Fruit fly (Drosophila melanogaster): ENCODE measurements around the gene nAChRalpha5.

nAChRalpha5 gene

DNA sequence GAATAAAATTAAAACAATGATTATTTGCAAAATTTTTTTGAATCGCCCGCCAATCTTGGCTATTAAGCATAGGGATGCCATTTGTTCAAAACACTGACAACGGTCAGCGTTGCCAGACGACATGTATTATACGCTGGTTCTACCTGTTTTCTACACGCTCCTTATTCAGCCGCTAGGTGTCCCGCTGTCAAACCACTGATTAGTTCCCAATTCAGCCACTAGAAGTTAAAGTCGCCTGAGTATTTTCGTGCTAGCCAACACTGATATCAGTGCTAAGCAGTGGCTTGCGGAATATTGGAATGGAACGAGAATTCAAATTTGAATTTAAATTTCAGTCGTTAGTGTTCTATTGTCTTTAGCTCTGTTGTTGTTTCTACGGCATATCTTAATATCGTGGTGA lies 54.6 kb downstream of the nAChRalpha5 start:
- no peak for TF ChIP-seq CG8159 (tag; optimal IDR thresholded peaks at IDR 0.05)
- TF ChIP-seq Snoo (tag; optimal IDR thresholded peaks at IDR 0.05) = no peak
- no peak for TF ChIP-seq CG14655 (GFP tag; optimal IDR thresholded peaks at IDR 0.05)
- TF ChIP-seq rn (GFP tag; IDR thresholded peaks at IDR 0.05) = no peak
- no peak for TF ChIP-seq CG12605 (GFP tag; IDR thresholded peaks at IDR 0.05)
- no peak for TF ChIP-seq CG17806 (tag; optimal IDR thresholded peaks at IDR 0.05)
- no peak for TF ChIP-seq CG9948 (tag; optimal IDR thresholded peaks at IDR 0.05)
- no peak for TF ChIP-seq Ets98B (GFP tag; IDR thresholded peaks at IDR 0.05)
- no peak for TF ChIP-seq CG15710 (tag; optimal IDR thresholded peaks at IDR 0.05)
- no peak for TF ChIP-seq CG34367 (tag; optimal IDR thresholded peaks at IDR 0.05)
- TF ChIP-seq Pif1B (GFP tag; optimal IDR thresholded peaks at IDR 0.05) = no peak
- no peak for TF ChIP-seq Pif1A (GFP tag; optimal IDR thresholded peaks at IDR 0.05)
- no peak for TF ChIP-seq CG32121 (GFP tag; IDR thresholded peaks at IDR 0.05)
- TF ChIP-seq gl (tag; optimal IDR thresholded peaks at IDR 0.05) = no peak
- no peak for TF ChIP-seq CG10348 (GFP tag; IDR thresholded peaks at IDR 0.05)
- TF ChIP-seq fd96Ca (GFP tag; IDR thresholded peaks at IDR 0.05) = no peak
- TF ChIP-seq CG4496 (GFP tag; IDR thresholded peaks at IDR 0.05) = no peak
- TF ChIP-seq CG8301 (tag; optimal IDR thresholded peaks at IDR 0.05) = no peak

DNA sequence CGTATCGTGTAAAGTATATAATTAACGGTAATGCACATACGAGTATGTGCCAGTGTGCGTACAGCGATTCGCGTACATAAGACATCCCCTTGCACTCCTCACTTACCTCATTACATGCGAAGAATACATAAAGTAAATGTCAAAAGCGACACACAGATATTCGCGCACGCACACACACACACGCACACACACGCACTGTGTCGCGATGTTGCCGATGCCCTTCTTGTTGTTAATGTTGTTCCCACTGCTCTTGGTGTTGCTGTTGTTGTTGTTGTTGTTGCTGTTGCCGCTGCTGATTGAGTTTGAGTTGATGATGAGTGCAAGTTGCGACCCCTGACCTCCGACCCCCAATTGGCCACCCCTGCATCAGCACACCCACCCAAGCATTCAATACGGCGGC lies 55.7 kb downstream of the nAChRalpha5 start:
- no peak for TF ChIP-seq fd96Ca (GFP tag; IDR thresholded peaks at IDR 0.05)

DNA sequence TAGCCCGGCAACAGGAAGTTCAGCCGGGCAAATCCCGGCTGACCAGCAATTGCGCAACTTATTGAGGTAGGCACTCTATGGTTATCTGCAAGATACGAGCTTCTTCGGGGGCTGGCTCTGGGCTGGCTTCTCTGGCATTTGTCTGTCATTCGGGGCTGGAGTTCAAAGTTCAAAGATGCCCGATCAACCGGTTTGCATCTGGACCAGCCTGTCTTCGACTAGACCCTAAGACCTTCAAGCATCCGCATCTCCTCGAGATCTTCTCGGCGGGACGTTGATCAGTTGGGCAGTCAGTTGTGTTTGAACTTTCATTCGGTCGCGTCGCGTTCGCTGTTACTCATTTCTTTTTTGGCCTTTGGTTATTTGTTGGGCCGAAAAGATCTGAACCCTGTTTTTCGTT lies 63.8 kb downstream of the nAChRalpha5 start, which contains the start of gene CG46301:
CG46301 (plus strand) TSS at position 301 of the 400 bp plus-strand sequence.
- no peak for TF ChIP-seq gl (tag; optimal IDR thresholded peaks at IDR 0.05)
- TF ChIP-seq CG17806 (tag; optimal IDR thresholded peaks at IDR 0.05) = no peak
- no peak for TF ChIP-seq fd96Ca (GFP tag; IDR thresholded peaks at IDR 0.05)
- TF ChIP-seq D1 (tag; optimal IDR thresholded peaks at IDR 0.05) = no peak
- no peak for TF ChIP-seq Ets98B (GFP tag; IDR thresholded peaks at IDR 0.05)
- no peak for TF ChIP-seq Pif1B (GFP tag; optimal IDR thresholded peaks at IDR 0.05)
- TF ChIP-seq CG15710 (tag; optimal IDR thresholded peaks at IDR 0.05) = no peak
- TF ChIP-seq CG9948 (tag; optimal IDR thresholded peaks at IDR 0.05) = no peak
- no peak for TF ChIP-seq CG8301 (tag; optimal IDR thresholded peaks at IDR 0.05)
- TF ChIP-seq CG10348 (GFP tag; IDR thresholded peaks at IDR 0.05) = no peak
- no peak for TF ChIP-seq CG14655 (GFP tag; optimal IDR thresholded peaks at IDR 0.05)
- TF ChIP-seq CG4496 (GFP tag; IDR thresholded peaks at IDR 0.05) = no peak
- TF ChIP-seq EcR (GFP tag; optimal IDR thresholded peaks at IDR 0.05) = no peak
- TF ChIP-seq CG32121 (GFP tag; IDR thresholded peaks at IDR 0.05) = no peak
- TF ChIP-seq CG8159 (tag; optimal IDR thresholded peaks at IDR 0.05) = no peak
- no peak for TF ChIP-seq CG34367 (tag; optimal IDR thresholded peaks at IDR 0.05)

DNA sequence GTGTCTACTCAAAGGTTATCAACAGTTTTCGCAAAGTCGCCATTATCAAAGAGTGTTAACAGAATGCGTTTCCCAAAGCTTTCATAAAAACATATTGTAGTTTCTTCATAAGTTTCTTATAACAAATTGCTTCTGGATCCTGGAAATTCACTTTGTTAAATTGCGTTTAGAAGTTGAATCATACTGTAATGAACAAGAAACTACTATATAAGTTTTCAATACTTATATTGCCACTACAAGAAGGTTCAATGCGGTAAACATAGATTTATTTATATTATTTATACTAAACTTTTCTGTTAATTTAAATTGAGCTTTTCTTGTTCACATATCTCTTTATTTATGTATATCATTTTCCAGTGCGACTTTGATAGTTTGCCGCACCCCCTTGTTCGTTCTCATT lies 69.4 kb downstream of the nAChRalpha5 start, which contains the start of gene CG15293:
CG15293 (minus strand) TSS at position 101 of the 400 bp plus-strand sequence.
- no peak for TF ChIP-seq Snoo (tag; optimal IDR thresholded peaks at IDR 0.05)

DNA sequence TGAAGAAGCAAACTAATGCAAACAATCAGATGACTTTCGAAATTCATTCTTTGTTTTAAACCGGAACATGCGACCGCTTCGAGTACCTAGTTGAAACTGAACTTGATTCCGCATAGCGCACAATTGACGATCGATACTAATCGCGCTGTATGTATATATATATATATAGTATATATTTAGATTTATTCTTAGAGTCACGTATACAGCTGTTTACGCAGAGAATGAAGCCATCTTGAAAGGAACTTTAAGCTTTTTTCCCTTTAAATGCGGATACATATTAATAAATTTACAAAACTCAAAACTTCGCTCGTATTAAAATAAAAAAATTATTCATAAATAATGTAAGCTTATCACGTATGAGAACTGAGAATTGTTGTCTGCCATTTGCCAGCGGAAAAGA lies 70.7 kb downstream of the nAChRalpha5 start, which contains the start of gene CG31769:
CG31769 (minus strand) TSS at position 101 of the 400 bp plus-strand sequence.
- no peak for TF ChIP-seq CG14655 (GFP tag; optimal IDR thresholded peaks at IDR 0.05)
- TF ChIP-seq CG13204 (GFP tag; optimal IDR thresholded peaks at IDR 0.05) = no peak
- no peak for TF ChIP-seq CG34367 (tag; optimal IDR thresholded peaks at IDR 0.05)
- no peak for TF ChIP-seq CG4496 (GFP tag; IDR thresholded peaks at IDR 0.05)
- TF ChIP-seq EcR (GFP tag; optimal IDR thresholded peaks at IDR 0.05) = no peak
- no peak for TF ChIP-seq CG15710 (tag; optimal IDR thresholded peaks at IDR 0.05)
- no peak for TF ChIP-seq CG12605 (GFP tag; IDR thresholded peaks at IDR 0.05)
- no peak for TF ChIP-seq D1 (tag; optimal IDR thresholded peaks at IDR 0.05)
- TF ChIP-seq CG8159 (tag; optimal IDR thresholded peaks at IDR 0.05) = no peak
- TF ChIP-seq Ets98B (GFP tag; IDR thresholded peaks at IDR 0.05) = no peak
- TF ChIP-seq rn (GFP tag; IDR thresholded peaks at IDR 0.05) = no peak
- TF ChIP-seq Snoo (tag; optimal IDR thresholded peaks at IDR 0.05) = no peak
- no peak for TF ChIP-seq CG10348 (GFP tag; IDR thresholded peaks at IDR 0.05)
- no peak for TF ChIP-seq CG17806 (tag; optimal IDR thresholded peaks at IDR 0.05)
- no peak for TF ChIP-seq fd96Ca (GFP tag; IDR thresholded peaks at IDR 0.05)
- no peak for TF ChIP-seq Pif1A (GFP tag; optimal IDR thresholded peaks at IDR 0.05)
- no peak for TF ChIP-seq CG32121 (GFP tag; IDR thresholded peaks at IDR 0.05)
- TF ChIP-seq CG9948 (tag; optimal IDR thresholded peaks at IDR 0.05) = no peak
- no peak for TF ChIP-seq Pif1B (GFP tag; optimal IDR thresholded peaks at IDR 0.05)

DNA sequence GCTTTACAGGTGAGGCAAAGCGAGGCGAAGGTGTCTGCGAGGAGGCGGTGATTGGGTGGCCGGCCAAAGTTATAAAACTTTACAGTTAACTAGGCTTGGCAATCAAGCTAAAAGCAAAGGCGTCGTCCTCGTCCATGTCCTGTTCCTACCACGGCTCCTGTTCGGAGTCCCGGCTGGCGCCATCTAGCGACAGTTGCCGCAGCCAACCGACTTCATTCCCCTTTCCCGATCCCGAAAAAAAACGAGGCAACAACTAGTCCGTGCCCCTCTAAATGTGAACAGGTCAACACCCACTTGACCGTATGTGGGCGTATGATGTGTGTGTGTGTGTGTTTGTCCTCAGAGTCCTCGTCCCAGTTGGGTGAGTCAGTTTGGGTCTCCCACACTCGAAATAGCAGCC lies 72.2 kb downstream of the nAChRalpha5 start:
- no peak for TF ChIP-seq CG8301 (tag; optimal IDR thresholded peaks at IDR 0.05)
- no peak for TF ChIP-seq CG15710 (tag; optimal IDR thresholded peaks at IDR 0.05)
- TF ChIP-seq Ets98B (GFP tag; IDR thresholded peaks at IDR 0.05) = no peak

DNA sequence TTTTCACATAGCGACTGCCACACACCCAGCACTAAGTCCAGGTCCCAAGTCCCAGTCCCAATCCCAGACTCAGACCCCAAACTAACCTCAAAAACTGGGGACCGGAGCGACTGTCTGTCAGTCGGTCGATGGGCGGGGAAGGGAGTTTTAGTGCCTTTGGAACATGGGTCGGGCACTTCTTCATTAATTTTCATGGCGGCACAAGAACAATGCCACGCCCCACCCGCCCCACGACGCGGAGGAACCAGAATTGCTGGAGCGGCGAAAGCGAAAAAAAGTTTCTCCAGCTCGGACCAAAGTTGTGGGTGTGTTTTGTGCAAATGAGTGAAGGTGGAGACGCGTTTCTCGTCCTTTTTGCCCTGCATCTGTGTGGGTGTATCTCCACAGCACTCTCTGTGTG lies 73.2 kb downstream of the nAChRalpha5 start:
- TF ChIP-seq CG17806 (tag; optimal IDR thresholded peaks at IDR 0.05) (no peak), CG13204 (GFP tag; optimal IDR thresholded peaks at IDR 0.05) (no peak), Pif1A (GFP tag; optimal IDR thresholded peaks at IDR 0.05) (no peak)
